Fruit fly (Drosophila melanogaster): Measurements from ENCODE around the gene galla-2.

The galla-2 gene

dm6 chr3L:10861657-10862543 lies 20.8 kb upstream of the galla-2 start:
- TF ChIP-seq CG8478 (optimal IDR thresholded peaks at IDR 0.05) (no peak), CTCF (optimal IDR thresholded peaks at IDR 0.05) (no peak)

- TF ChIP-seq CTCF (optimal IDR thresholded peaks at IDR 0.05) (peak; percentile 87 to 92), CG8478 (optimal IDR thresholded peaks at IDR 0.05) (no peak)
These were observed 19.9 kb upstream of the galla-2 start for dm6 chr3L:10862544-10863474.

dm6 chr3L:10863925-10864324 lies 18.8 kb upstream of the galla-2 start:
- TF ChIP-seq CG8478 (optimal IDR thresholded peaks at IDR 0.05) (no peak), CTCF (optimal IDR thresholded peaks at IDR 0.05) (peak in 1 of 2 experiments; percentile 4)

- no peak for TF ChIP-seq CG8478 (optimal IDR thresholded peaks at IDR 0.05)
- no peak for TF ChIP-seq CTCF (optimal IDR thresholded peaks at IDR 0.05)
These were observed 15.9 kb upstream of the galla-2 start for dm6 chr3L:10866633-10867379.

- no peak for TF ChIP-seq CG8478 (optimal IDR thresholded peaks at IDR 0.05)
- no peak for TF ChIP-seq CTCF (optimal IDR thresholded peaks at IDR 0.05)
These were observed 15.4 kb upstream of the galla-2 start for dm6 chr3L:10867380-10867648.

- TF ChIP-seq CTCF (optimal IDR thresholded peaks at IDR 0.05) (no peak), CG8478 (optimal IDR thresholded peaks at IDR 0.05) (no peak)
These were observed 14.8 kb upstream of the galla-2 start for dm6 chr3L:10867778-10868382.

dm6 chr3L:10869144-10869543 lies 13.5 kb upstream of the galla-2 start:
- no peak for TF ChIP-seq CG8478 (optimal IDR thresholded peaks at IDR 0.05)
- no peak for TF ChIP-seq CTCF (optimal IDR thresholded peaks at IDR 0.05)

- TF ChIP-seq CG8478 (optimal IDR thresholded peaks at IDR 0.05) (no peak), CTCF (optimal IDR thresholded peaks at IDR 0.05) (no peak)
These were observed 12.6 kb upstream of the galla-2 start for dm6 chr3L:10870087-10870486.

dm6 chr3L:10871534-10871933 lies 11.2 kb upstream of the galla-2 start:
- TF ChIP-seq CG8478 (optimal IDR thresholded peaks at IDR 0.05) (no peak), CTCF (optimal IDR thresholded peaks at IDR 0.05) (no peak)

dm6 chr3L:10876036-10876435 lies 6.7 kb upstream of the galla-2 start:
- TF ChIP-seq CTCF (optimal IDR thresholded peaks at IDR 0.05) (no peak), CG8478 (optimal IDR thresholded peaks at IDR 0.05) (no peak)

- peak; percentile 12 to 13 for TF ChIP-seq CTCF (optimal IDR thresholded peaks at IDR 0.05)
- TF ChIP-seq CG8478 (optimal IDR thresholded peaks at IDR 0.05) = no peak
These were observed 3.8 kb upstream of the galla-2 start, which contains the start of the genes CG6418 and Blos4 for dm6 chr3L:10878842-10879241. Gene CG6418, minus strand, starts transcription at chr3L:10879037. Gene Blos4, plus strand, starts transcription at chr3L:10879085.

- TF ChIP-seq CTCF (optimal IDR thresholded peaks at IDR 0.05) = peak; percentile 81 to 90
- TF ChIP-seq CG8478 (optimal IDR thresholded peaks at IDR 0.05) = no peak
These were observed 3.1 kb downstream of the galla-2 start for dm6 chr3L:10885711-10886272.

dm6 chr3L:10886371-10886770 lies 3.7 kb downstream of the galla-2 start, which contains the start of gene OXA1L:
Gene OXA1L, minus strand, starts transcription at chr3L:10886471.
- no peak for TF ChIP-seq CG8478 (optimal IDR thresholded peaks at IDR 0.05)
- TF ChIP-seq CTCF (optimal IDR thresholded peaks at IDR 0.05) = no peak

- no peak for TF ChIP-seq CTCF (optimal IDR thresholded peaks at IDR 0.05)
- TF ChIP-seq CG8478 (optimal IDR thresholded peaks at IDR 0.05) = no peak
These were observed 6.5 kb downstream of the galla-2 start for dm6 chr3L:10889000-10889691.

Data from S2 (cell line).